Worm (Caenorhabditis elegans): ENCODE results near the gene T24C12.1.

DNA sequence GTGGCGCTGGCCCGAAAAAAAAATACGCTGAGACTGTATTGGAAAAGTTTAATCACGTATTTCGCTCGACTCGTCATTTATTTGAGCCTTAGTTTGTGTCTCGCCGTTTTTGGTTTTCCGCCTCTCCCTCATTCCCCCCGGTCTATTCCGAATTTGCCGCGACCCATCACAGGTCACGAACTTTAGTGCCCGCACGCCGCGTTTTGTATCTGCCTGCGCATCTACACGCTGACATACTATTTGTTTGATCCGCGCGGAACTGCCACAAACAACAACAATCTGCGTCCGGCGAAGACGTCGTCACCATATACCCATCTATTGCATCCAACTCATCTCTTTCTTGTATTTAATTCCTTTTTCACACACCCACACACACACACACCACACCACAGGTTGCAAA is 10.9 kb downstream of the T24C12.1 start:
- TF ChIP-seq efl-1 (optimal IDR thresholded peaks at IDR 0.05), result no peak
- no peak for TF ChIP-seq efl-1 (GFP tag; optimal IDR thresholded peaks at IDR 0.05 in 1 of 2)
- no peak for TF ChIP-seq mef-2 (tag; optimal IDR thresholded peaks at IDR 0.05)
- no peak for TF ChIP-seq nhr-28 (tag; optimal IDR thresholded peaks at IDR 0.05)
- TF ChIP-seq ceh-90 (tag; optimal IDR thresholded peaks at IDR 0.05), result no peak
- TF ChIP-seq pqm-1 (tag; optimal IDR thresholded peaks at IDR 0.05), result no peak
- TF ChIP-seq tlp-1 (tag; optimal IDR thresholded peaks at IDR 0.05), result no peak
- TF ChIP-seq fos-1 (tag; optimal IDR thresholded peaks at IDR 0.05), result no peak
- TF ChIP-seq lin-35 (GFP tag; optimal IDR thresholded peaks at IDR 0.05), result no peak
- no peak for TF ChIP-seq isw-1 (GFP tag; IDR thresholded peaks at IDR 0.05)
- no peak for TF ChIP-seq lin-13 (GFP tag; optimal IDR thresholded peaks at IDR 0.05)
- no peak for TF ChIP-seq nhr-12 (tag; optimal IDR thresholded peaks at IDR 0.05)
- TF ChIP-seq nhr-11 (tag; optimal IDR thresholded peaks at IDR 0.05), result no peak
- TF ChIP-seq lsy-2 (tag; optimal IDR thresholded peaks at IDR 0.05), result no peak

All from whole organism, L1 larva.